Fruit fly (Drosophila melanogaster) Kc167 (cell line): Measurements from ENCODE around the gene Miga.

Experiments used
- Myc ChIP-seq: fragments of >200 bp; optimal IDR thresholded peaks from 2 replicates; lab custom pipeline; 2017; ENCODE audit warnings: missing external identifiers
- Sin3A ChIP-seq: fragments of >200 bp; optimal IDR thresholded peaks from 2 replicates; lab custom pipeline; 2018; ENCODE audit warnings: missing external identifiers
- h ChIP-seq: fragments of >200 bp; optimal IDR thresholded peaks from 3 replicates; lab custom pipeline; 2018; ENCODE audit warnings: missing external identifiers
- insv ChIP-seq: fragments of >200 bp; optimal IDR thresholded peaks from 3 replicates; lab custom pipeline; 2018; ENCODE audit warnings: missing external identifiers
- psq ChIP-seq: fragments of >200 bp; optimal IDR thresholded peaks from 2 replicates; lab custom pipeline; 2017; ENCODE audit warnings: missing external identifiers
- ttk ChIP-seq: sonication (Bioruptor generic); optimal IDR thresholded peaks from 2 replicates; lab custom pipeline; 2017; ENCODE audit warnings: missing external identifiers

Miga gene

DNA sequence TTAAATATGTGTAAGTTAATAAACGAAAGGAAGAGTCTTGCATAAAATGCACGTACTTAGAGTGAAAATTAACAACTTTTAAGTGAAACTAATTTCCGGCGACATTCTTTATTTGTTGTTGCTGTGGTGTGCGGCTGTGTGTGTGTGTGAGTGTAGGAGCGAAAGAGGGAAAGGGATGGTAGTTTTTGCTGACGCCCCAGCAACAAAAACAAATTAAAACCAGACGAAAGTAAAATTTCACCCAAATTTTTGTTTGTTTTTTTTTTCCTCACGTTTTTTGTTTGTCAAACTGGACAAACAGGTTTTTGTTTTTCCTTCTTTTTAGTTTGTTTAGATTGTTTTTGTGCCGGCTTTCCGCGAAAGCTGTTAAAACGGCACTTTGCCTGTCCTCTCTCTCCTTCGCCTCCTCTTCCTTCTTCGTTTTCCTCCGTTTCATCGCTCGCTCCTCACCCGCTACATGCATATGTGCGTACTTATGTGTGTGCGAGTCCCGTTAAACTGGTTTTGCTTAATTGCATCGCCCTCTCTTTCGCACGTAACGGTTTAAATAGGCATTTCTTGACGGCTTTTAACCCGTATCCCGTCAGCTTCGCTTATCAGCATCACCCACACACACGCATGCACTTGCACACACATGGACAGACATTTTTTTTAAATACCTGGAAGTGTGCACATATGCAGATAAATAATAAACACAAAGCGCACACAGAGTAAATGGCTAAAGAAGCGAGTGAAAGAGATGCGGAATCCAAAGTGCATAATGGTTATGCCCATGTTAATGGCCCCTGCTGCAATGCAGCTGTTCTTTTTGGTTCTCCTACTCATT, at the start of gene Miga:
Gene Miga, minus strand, starts transcription at position 536 of the 826 bp plus-strand sequence.
- no peak for TF ChIP-seq psq (lab: Kevin White, UChicago)

DNA sequence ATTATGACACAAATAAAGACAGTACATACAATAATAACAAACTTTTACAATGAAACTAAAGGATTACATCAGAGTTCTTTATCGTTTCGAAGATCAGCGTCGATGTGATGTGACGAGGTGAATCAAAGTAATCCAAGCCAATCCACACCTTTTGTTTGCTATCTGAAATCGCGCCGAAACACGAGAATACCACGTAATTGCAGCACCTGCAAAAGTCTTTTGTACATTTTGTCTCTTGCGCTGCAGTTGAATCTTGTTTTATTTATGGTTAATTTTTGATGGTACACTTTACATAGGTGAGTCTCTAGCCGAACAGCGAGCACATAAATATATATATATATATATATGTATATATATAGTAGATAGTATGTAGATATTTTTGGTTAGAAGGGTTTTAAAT, 47.2 kb upstream of the Miga start:
- TF ChIP-seq Sin3A (lab: Kevin White, UChicago) = no peak
- TF ChIP-seq ttk (lab: Kevin White, UChicago) = no peak
- no peak for TF ChIP-seq h
- no peak for TF ChIP-seq psq (lab: Kevin White, UChicago)
- TF ChIP-seq Myc (lab: Kevin White, UChicago) = no peak
- TF ChIP-seq insv (lab: Kevin White, UChicago) = no peak

DNA sequence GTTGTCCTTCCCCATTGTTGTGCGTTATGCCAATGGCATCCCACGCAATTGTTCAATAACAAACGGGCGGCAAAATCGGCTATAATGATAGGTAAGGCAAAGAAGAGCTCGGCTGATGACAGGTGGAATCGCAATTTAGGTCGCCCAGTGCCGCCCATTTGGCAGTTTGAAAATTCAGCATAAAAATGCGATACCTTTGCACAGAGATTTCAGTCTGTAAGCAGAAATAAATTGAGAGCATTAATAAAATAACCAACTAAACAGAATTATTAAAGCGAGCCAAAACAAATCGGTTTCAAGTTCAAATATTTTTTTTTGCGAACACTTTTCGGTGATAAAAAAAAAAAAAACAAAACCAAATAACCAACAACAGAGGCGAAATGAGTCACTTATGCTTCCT, 46.1 kb upstream of the Miga start, which contains the start of gene CG33223:
Gene CG33223, minus strand, starts transcription at position 215 of the 400 bp plus-strand sequence.
- TF ChIP-seq Sin3A (lab: Kevin White, UChicago) (no peak), ttk (lab: Kevin White, UChicago) (no peak), insv (lab: Kevin White, UChicago) (no peak), psq (lab: Kevin White, UChicago) (no peak), Myc (lab: Kevin White, UChicago) (no peak), h (no peak)

DNA sequence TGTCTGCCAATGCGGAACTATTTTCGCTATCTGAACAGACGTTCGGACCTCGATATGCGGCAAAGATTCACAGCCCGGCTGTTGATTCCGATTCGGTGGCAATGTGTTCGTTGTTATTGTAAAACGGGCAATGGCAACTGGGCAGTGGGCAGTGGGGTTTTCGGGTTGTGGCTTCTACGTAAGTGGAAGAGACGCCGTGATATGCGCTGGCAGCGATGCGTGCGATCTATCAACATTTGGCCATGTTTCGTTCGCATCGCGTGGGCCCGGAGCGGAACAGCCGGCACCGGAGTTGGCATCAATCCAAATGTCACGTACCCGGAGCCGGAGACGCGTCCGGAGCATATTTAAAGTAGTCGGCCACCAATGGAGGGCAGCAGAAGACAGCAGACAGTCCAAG, 43.8 kb upstream of the Miga start, which contains the start of gene Cp38:
Gene Cp38, plus strand, starts transcription at position 376 of the 400 bp plus-strand sequence.
- TF ChIP-seq Sin3A (lab: Kevin White, UChicago) = no peak
- TF ChIP-seq ttk (lab: Kevin White, UChicago) = no peak
- no peak for TF ChIP-seq Myc (lab: Kevin White, UChicago)
- TF ChIP-seq h = no peak
- no peak for TF ChIP-seq insv (lab: Kevin White, UChicago)
- TF ChIP-seq psq (lab: Kevin White, UChicago) = no peak

DNA sequence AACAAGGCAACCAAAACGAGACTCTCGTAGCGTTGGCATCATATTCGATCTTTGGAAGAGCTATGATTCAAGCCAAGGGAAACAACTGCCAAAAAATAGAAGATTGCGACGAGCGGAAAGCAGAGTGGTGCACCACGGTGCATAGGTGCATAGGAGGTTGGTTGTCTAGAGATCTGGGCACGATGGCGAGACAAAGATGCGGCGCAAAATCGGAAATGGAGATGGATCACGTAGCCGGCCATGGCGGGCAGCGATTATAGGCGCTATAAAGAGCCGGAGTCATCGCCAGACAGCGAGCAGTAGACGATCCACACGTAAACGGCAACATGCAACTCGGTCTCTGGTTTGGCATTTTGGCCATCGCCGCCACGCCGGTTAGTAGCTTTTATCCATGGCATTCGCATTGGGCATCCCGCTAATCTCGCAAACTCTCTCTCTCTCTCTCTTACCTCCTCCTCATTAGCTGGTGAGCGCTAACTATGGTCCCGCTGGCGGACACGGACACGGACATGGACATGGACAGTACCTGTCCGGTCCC, 41.5 kb upstream of the Miga start, which contains the start of gene Cp36:
Gene Cp36, plus strand, starts transcription at position 289 of the 538 bp plus-strand sequence.
- TF ChIP-seq insv (lab: Kevin White, UChicago) (no peak), h (no peak), ttk (lab: Kevin White, UChicago) (no peak), Sin3A (lab: Kevin White, UChicago) (no peak), psq (lab: Kevin White, UChicago) (no peak), Myc (lab: Kevin White, UChicago) (no peak)

DNA sequence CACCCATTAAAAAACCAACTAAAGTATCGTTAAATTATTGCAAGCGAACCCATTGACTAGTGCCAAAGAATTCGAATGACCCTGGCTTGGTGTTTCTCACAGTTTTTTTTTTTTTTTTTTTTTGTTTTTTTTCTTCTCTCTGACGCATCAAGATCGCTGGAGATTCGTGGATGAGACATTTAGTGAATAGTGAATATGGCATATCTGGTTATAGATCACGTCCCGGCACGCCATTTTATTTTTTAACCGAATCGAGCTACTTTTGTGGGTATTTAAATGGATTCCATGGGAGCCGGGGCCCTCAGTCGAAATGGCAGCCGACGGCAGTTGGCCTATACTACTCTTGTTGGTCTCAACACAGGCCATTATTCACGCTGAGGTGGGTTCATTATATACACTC, 39.2 kb upstream of the Miga start, which contains the start of gene Cp7Fc:
Gene Cp7Fc, plus strand, starts transcription at position 301 of the 400 bp plus-strand sequence.
- TF ChIP-seq ttk (lab: Kevin White, UChicago) = no peak
- no peak for TF ChIP-seq psq (lab: Kevin White, UChicago)
- TF ChIP-seq Sin3A (lab: Kevin White, UChicago) = no peak
- no peak for TF ChIP-seq h
- no peak for TF ChIP-seq Myc (lab: Kevin White, UChicago)
- no peak for TF ChIP-seq insv (lab: Kevin White, UChicago)

DNA sequence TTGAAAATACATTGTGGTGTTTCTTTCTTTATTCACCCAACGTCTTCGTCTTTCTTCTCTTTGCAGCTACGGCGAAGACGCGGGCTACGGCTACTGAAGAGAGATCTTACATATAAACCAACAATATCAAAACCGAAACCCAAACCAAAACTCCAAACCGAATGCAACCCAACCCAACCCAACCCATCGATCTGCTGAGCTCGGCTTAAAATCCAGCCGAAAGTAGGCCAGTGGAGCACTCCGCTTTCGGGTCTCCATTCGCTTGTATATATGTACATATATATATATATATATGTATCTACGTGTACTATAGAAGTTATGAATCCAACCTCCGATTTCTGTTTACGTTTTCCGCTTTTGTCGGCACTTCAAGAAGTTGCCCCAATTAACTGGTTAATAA, 38.0 kb upstream of the Miga start:
- TF ChIP-seq Sin3A (lab: Kevin White, UChicago) (no peak), psq (lab: Kevin White, UChicago) (no peak)

DNA sequence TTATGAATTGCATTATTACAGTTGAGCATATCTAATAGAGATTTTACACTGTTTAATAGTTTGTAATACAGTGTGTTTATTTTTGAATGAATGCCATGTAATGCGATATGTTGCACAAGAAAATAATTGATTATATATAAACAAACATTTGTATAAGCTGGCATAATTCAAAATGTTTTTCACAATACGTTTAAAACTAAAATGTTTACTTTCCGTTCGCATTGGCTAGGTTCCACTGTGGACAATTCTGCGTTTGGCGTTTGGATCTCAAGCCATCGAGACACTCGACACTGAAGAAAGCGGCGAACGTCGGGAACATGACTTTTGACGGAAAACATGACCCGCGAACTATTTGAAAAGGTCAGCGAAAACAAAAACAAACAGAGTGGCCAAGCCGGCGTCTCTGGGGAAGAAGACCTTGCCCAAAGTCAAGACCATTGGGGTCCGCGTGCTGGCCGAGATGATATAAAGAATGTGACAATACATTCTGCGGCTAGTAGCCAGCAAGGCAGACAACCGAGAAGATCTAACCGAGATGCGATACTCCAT, 35.8 kb upstream of the Miga start, which contains the start of gene Cp7Fb:
Gene Cp7Fb, plus strand, starts transcription at position 499 of the 549 bp plus-strand sequence.
- no peak for TF ChIP-seq ttk (lab: Kevin White, UChicago)
- no peak for TF ChIP-seq insv (lab: Kevin White, UChicago)
- no peak for TF ChIP-seq Sin3A (lab: Kevin White, UChicago)
- TF ChIP-seq psq (lab: Kevin White, UChicago) = no peak
- no peak for TF ChIP-seq h
- TF ChIP-seq Myc (lab: Kevin White, UChicago) = no peak

DNA sequence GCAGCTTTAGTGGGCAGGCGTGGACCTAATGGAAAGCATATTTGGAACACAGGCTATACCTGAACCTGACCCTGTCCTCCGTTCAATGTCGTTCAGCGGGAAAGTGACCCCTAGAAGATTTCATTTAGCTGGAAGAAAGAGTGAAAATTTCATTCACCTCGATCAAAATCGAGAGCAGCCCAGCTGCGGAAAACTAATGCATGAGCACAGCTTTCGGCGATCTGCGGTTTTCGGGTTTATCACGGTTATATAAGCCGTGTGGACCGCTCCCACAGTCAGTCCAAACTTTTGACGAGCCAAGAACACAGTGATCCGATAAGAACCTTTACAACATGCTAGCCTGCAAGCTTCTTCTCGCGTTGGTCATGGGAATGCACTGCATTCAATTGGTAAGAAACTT, 33.0 kb upstream of the Miga start, which contains the start of gene Cp7Fa:
Gene Cp7Fa, plus strand, starts transcription at position 301 of the 400 bp plus-strand sequence.
- TF ChIP-seq insv (lab: Kevin White, UChicago) = no peak
- TF ChIP-seq h = no peak

DNA sequence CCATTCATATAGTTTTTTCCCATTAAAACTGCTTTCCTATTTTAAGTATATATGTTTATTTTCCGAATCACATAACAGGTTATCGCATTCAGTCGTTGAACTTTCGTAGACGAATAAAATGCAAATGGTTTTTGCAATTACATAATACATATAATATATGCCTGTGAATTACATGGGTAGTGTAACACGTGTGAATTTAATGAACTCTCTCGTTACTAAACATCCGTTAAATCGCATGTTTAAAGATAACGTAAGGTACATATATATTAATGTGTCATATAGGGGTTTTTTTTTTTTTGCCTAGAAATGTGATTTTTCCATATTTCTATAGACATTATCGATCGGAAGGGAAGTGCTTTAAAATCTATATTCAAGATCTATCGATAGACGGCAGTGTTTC, 32.0 kb upstream of the Miga start:
- TF ChIP-seq ttk (lab: Kevin White, UChicago) = no peak

DNA sequence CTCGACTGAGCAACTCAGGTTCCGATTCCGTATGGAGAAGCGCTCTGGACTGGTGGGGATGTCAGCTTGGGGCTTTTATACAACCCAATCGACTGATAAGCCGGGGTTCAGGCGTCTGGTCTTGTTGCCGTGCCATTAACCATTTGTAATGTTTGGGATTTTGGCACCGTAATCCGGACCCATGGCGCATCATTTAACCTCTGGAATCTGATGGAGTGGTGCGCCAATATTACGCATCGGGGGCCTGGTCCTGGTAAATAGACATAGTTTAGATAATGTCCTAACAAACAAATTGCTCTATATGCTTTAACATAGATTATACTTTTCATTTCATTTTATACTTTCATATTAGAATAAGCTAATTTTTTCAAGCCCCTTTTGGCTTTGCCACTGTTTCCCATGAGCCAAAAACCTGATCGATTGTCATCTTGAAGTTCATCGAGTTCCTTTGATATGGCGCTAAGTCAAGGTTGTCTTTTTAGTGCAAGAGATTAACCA, 31.4 kb upstream of the Miga start, which contains the start of gene CG12116:
Gene CG12116, minus strand, starts transcription at position 51 of the 498 bp plus-strand sequence.
- no peak for TF ChIP-seq ttk (lab: Kevin White, UChicago)
- TF ChIP-seq Myc (lab: Kevin White, UChicago) = no peak
- no peak for TF ChIP-seq Sin3A (lab: Kevin White, UChicago)
- TF ChIP-seq psq (lab: Kevin White, UChicago) = no peak
- no peak for TF ChIP-seq h
- no peak for TF ChIP-seq insv (lab: Kevin White, UChicago)

DNA sequence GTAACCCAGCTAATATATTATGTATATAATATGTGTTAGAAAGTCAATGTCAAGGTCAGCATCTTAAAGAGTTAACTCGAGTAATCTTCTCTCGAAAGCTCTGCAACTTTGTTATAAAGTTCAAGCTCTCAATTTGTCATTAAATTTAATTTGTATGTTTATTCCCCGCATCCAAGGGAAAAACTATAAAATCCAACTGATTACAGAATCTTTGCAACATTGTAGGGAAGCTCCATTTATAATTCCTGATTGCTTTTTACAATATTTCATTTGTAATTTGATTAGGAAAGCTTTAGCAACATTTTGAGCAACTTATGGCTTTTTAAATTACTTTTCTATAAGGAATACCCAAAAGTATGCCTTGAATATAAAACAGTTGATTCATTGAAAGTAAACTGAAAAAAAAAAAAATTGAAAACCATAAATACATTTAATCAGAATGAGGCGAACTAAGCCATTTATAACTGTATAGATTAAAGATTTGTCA, 29.2 kb upstream of the Miga start:
- TF ChIP-seq ttk (lab: Kevin White, UChicago) (no peak), Myc (lab: Kevin White, UChicago) (no peak), psq (lab: Kevin White, UChicago) (no peak), Sin3A (lab: Kevin White, UChicago) (no peak), insv (lab: Kevin White, UChicago) (no peak), h (no peak)
